Worm (Caenorhabditis elegans) whole organism, L3 larva: ENCODE measurements around the gene C01G10.1.

Experiments
- ZK546.5 ChIP-seq: sonication (generic microtip); optimal IDR thresholded peaks from 2 replicates; lab custom pipeline; 2017; ENCODE audit warnings: missing biosample characterization, missing genetic modification characterization
- elt-1 ChIP-seq: fragments of 150-350 bp; optimal IDR thresholded peaks from 2 replicates; lab custom pipeline; 2014; ENCODE audit warnings: missing biosample characterization, missing genetic modification characterization
- elt-3 ChIP-seq, 3 experiments: fragments of 150-350 bp in 1 of 3; sonication (generic microtip) in 2 of 3; optimal IDR thresholded peaks; 2 replicates in 2 of 3; 4 replicates in 1 of 3; lab custom pipeline; 2014 to 2017; ENCODE audit warnings: missing biosample characterization in 3 of 3, missing genetic modification characterization in 3 of 3
- jun-1 ChIP-seq: fragments of 150-350 bp; optimal IDR thresholded peaks from 2 replicates; lab custom pipeline; 2014; ENCODE audit warnings: missing biosample characterization, missing genetic modification reagents, missing genetic modification characterization
- mdl-1 ChIP-seq: fragments of 150-350 bp; optimal IDR thresholded peaks from 2 replicates; lab custom pipeline; 2014; ENCODE audit warnings: missing biosample characterization, missing genetic modification characterization
- nhr-11 ChIP-seq: fragments of 150-350 bp; optimal IDR thresholded peaks from 2 replicates; lab custom pipeline; 2014; ENCODE audit warnings: missing biosample characterization, missing genetic modification characterization
- nhr-12 ChIP-seq: fragments of 150-350 bp; optimal IDR thresholded peaks from 2 replicates; lab custom pipeline; 2014; ENCODE audit warnings: missing biosample characterization, missing genetic modification characterization
- nhr-76 ChIP-seq: fragments of 150-350 bp; sonication (generic microtip); optimal IDR thresholded peaks from 5 replicates; lab custom pipeline; 2014; ENCODE audit warnings: missing biosample characterization, missing genetic modification characterization
- nhr-77 ChIP-seq: fragments of 150-350 bp; optimal IDR thresholded peaks from 2 replicates; lab custom pipeline; 2014; ENCODE audit warnings: missing biosample characterization, missing genetic modification characterization
- sea-2 ChIP-seq: fragments of 150-350 bp; sonication (generic microtip); optimal IDR thresholded peaks from 4 replicates; lab custom pipeline; 2014; ENCODE audit warnings: missing biosample characterization, missing genetic modification reagents, missing genetic modification characterization
- unc-39 ChIP-seq: sonication (generic microtip); optimal IDR thresholded peaks from 4 replicates; lab custom pipeline; 2017; ENCODE audit warnings: missing biosample characterization, missing genetic modification characterization

ce11 chrV:15065837-15066348 lies 33.7 kb upstream of the C01G10.1 start, which contains the start of gene otub-1:
- TF ChIP-seq nhr-77 (tag; lab: Kevin White, UChicago) (no peak), ZK546.5 (tag; lab: Kevin White, UChicago) (no peak), mdl-1 (tag; lab: Kevin White, UChicago) (no peak), nhr-12 (tag; lab: Kevin White, UChicago) (no peak), elt-3 (tag; optimal IDR thresholded peaks at IDR 0.05; lab: Kevin White, UChicago) (no peak), sea-2 (no peak), jun-1 (tag; lab: Kevin White, UChicago) (no peak), unc-39 (tag; lab: Kevin White, UChicago) (no peak), nhr-11 (tag; lab: Kevin White, UChicago) (no peak), elt-1 (tag; lab: Kevin White, UChicago) (no peak), nhr-76 (no peak)
